Fruit fly (Drosophila melanogaster) whole organism, embryonic: ENCODE data around the gene CG10431.

ENCODE experiments used
- Abd-B ChIP-seq: fragments of 200-800 bp; sonication (Bioruptor generic); optimal IDR thresholded peaks from 2 replicates; lab custom pipeline; 2018; ENCODE audit warnings: missing biosample characterization, mild to moderate bottlenecking, missing genetic modification characterization, moderate library complexity
- Adf1 ChIP-seq: fragments of 200-800 bp; sonication (Bioruptor generic); IDR thresholded peaks from 2 replicates; pipeline ENCODE4 v1.3.6; 2022; ENCODE audit warnings: missing biosample characterization, missing genetic modification characterization
- Asciz ChIP-seq: fragments of 200-800 bp; sonication (Bioruptor generic); optimal IDR thresholded peaks from 2 replicates; lab custom pipeline; 2017; ENCODE audit warnings: missing biosample characterization, mild to moderate bottlenecking, missing genetic modification characterization, missing genetic modification reagents
- CG10147 ChIP-seq: fragments of 200-800 bp; sonication (Bioruptor generic); optimal IDR thresholded peaks from 2 replicates; lab custom pipeline; 2019; ENCODE audit warnings: missing biosample characterization, mild to moderate bottlenecking, missing genetic modification characterization, moderate library complexity
- CG10274 ChIP-seq: fragments of 200-800 bp; sonication (Bioruptor generic); optimal IDR thresholded peaks from 3 replicates; lab custom pipeline; 2017; ENCODE audit warnings: missing biosample characterization, mild to moderate bottlenecking, missing genetic modification characterization
- CG10565 ChIP-seq: fragments of 200-800 bp; sonication (Bioruptor generic); optimal IDR thresholded peaks from 3 replicates; lab custom pipeline; 2016; ENCODE audit warnings: missing biosample characterization, mild to moderate bottlenecking, missing genetic modification characterization
- CG10654 ChIP-seq: fragments of 200-800 bp; sonication (Bioruptor generic); optimal IDR thresholded peaks from 2 replicates; lab custom pipeline; 2016; ENCODE audit warnings: missing biosample characterization, missing genetic modification characterization
- CG13624 ChIP-seq: fragments of 200-800 bp; sonication (Bioruptor generic); optimal IDR thresholded peaks from 2 replicates; lab custom pipeline; 2016; ENCODE audit warnings: missing biosample characterization, missing genetic modification characterization
- CG15011 ChIP-seq: fragments of 200-800 bp; sonication (Bioruptor generic); optimal IDR thresholded peaks from 3 replicates; lab custom pipeline; 2018; ENCODE audit warnings: missing biosample characterization, mild to moderate bottlenecking, missing genetic modification characterization
- CG15514 ChIP-seq: fragments of 200-800 bp; sonication (Bioruptor generic); optimal IDR thresholded peaks from 3 replicates; lab custom pipeline; 2017; ENCODE audit warnings: missing biosample characterization, missing genetic modification characterization, mild to moderate bottlenecking, moderate library complexity, missing genetic modification reagents
- CG15696 ChIP-seq: fragments of 200-800 bp; sonication (Bioruptor generic); optimal IDR thresholded peaks from 2 replicates; lab custom pipeline; 2019; ENCODE audit warnings: missing biosample characterization, mild to moderate bottlenecking, missing genetic modification characterization, moderate library complexity
- CG17385 ChIP-seq: fragments of 200-800 bp; sonication (Bioruptor generic); optimal IDR thresholded peaks from 3 replicates; lab custom pipeline; 2018; ENCODE audit warnings: missing biosample characterization, mild to moderate bottlenecking, missing genetic modification characterization
- CG18476 ChIP-seq: fragments of 200-800 bp; sonication (Bioruptor generic); optimal IDR thresholded peaks from 2 replicates; lab custom pipeline; 2016; ENCODE audit warnings: missing biosample characterization, mild to moderate bottlenecking, missing genetic modification characterization
- CG2120 ChIP-seq: fragments of 200-800 bp; sonication (Bioruptor generic); optimal IDR thresholded peaks from 3 replicates; lab custom pipeline; 2016; ENCODE audit warnings: missing biosample characterization, missing genetic modification characterization
- CG3407 ChIP-seq: fragments of 200-800 bp; sonication (Bioruptor generic); optimal IDR thresholded peaks from 2 replicates; lab custom pipeline; 2018; ENCODE audit warnings: missing biosample characterization, mild to moderate bottlenecking, missing genetic modification characterization
- CG4730 ChIP-seq: fragments of 200-800 bp; sonication (Bioruptor generic); IDR thresholded peaks from 2 replicates; pipeline ENCODE4 v1.3.6; 2022; ENCODE audit warnings: missing biosample characterization, missing genetic modification characterization
- CG5245 ChIP-seq: fragments of 200-800 bp; sonication (Bioruptor generic); optimal IDR thresholded peaks from 3 replicates; lab custom pipeline; 2016; ENCODE audit warnings: missing biosample characterization, missing genetic modification characterization
- CG7372 ChIP-seq: fragments of 200-800 bp; sonication (Bioruptor generic); IDR thresholded peaks from 2 replicates; pipeline ENCODE4 v1.3.6; 2022; ENCODE audit warnings: missing biosample characterization, missing genetic modification characterization
- CG8290 ChIP-seq, 3 experiments: fragments of 200-800 bp; sonication (Bioruptor generic); optimal IDR thresholded peaks; 2 replicates each; lab custom pipeline; 2016 to 2019; ENCODE audit warnings: missing biosample characterization in 3 of 3, missing genetic modification characterization in 3 of 3, mild to moderate bottlenecking in 2 of 3, moderate library complexity in 1 of 3
- CG9215 ChIP-seq: fragments of 200-800 bp; sonication (Bioruptor generic); IDR thresholded peaks from 2 replicates; pipeline ENCODE4 v1.3.6; 2022; ENCODE audit warnings: missing biosample characterization, missing genetic modification characterization
- CG9609 ChIP-seq: fragments of 200-800 bp; sonication (Bioruptor generic); optimal IDR thresholded peaks from 3 replicates; lab custom pipeline; 2016; ENCODE audit warnings: missing biosample characterization, missing genetic modification characterization
- Chrac-16 ChIP-seq: fragments of 200-800 bp; sonication (Bioruptor generic); optimal IDR thresholded peaks from 3 replicates; lab custom pipeline; 2016; ENCODE audit warnings: missing biosample characterization, missing genetic modification characterization
- Ets65A ChIP-seq: fragments of 200-800 bp; sonication (Bioruptor generic); peaks from one replicate; lab custom pipeline; 2016; ENCODE audit warnings: missing biosample characterization, missing genetic modification characterization
- Fer3 ChIP-seq: fragments of 200-800 bp; sonication (Bioruptor generic); optimal IDR thresholded peaks from 2 replicates; lab custom pipeline; 2018; ENCODE audit warnings: missing biosample characterization, mild to moderate bottlenecking, missing genetic modification characterization, moderate library complexity
- HmgD ChIP-seq: fragments of 200-800 bp; sonication (Bioruptor generic); optimal IDR thresholded peaks from 3 replicates; lab custom pipeline; 2016; ENCODE audit warnings: missing biosample characterization, missing genetic modification characterization
- Hsf ChIP-seq: fragments of 200-800 bp; sonication (Bioruptor generic); optimal IDR thresholded peaks from 3 replicates; lab custom pipeline; 2016; ENCODE audit warnings: missing biosample characterization, missing genetic modification characterization
- MTF-1 ChIP-seq: fragments of 200-800 bp; sonication (Bioruptor generic); optimal IDR thresholded peaks from 2 replicates; lab custom pipeline; 2018; ENCODE audit warnings: missing biosample characterization, mild to moderate bottlenecking, missing genetic modification characterization, borderline replicate concordance
- Med ChIP-seq: fragments of 200-800 bp; sonication (Bioruptor generic); peaks from one replicate; lab custom pipeline; 2016; ENCODE audit warnings: missing biosample characterization, missing genetic modification characterization, mild to moderate bottlenecking, inconsistent platforms, moderate library complexity
- Poxn ChIP-seq: fragments of 200-800 bp; sonication (Bioruptor generic); IDR thresholded peaks from 2 replicates; pipeline ENCODE4 v1.3.6; 2022; ENCODE audit warnings: missing biosample characterization, missing genetic modification characterization
- Taf1 ChIP-seq: fragments of 200-800 bp; sonication (Bioruptor generic); IDR thresholded peaks from 2 replicates; pipeline ENCODE4 v1.3.6; 2022; ENCODE audit warnings: missing biosample characterization, missing genetic modification characterization
- YL-1 ChIP-seq: fragments of 200-800 bp; sonication (Bioruptor generic); optimal IDR thresholded peaks from 3 replicates; lab custom pipeline; 2017; ENCODE audit warnings: missing biosample characterization, mild to moderate bottlenecking, missing genetic modification characterization
- bbx ChIP-seq: fragments of 200-800 bp; sonication (Bioruptor generic); IDR thresholded peaks from 2 replicates; pipeline ENCODE4 v1.3.6; 2022; ENCODE audit warnings: missing biosample characterization, missing genetic modification characterization; ENCODE audit not compliant: partially characterized antibody
- bcd ChIP-seq: fragments of 200-800 bp; sonication (Bioruptor generic); optimal IDR thresholded peaks from 2 replicates; lab custom pipeline; 2017; ENCODE audit warnings: missing biosample characterization, mild to moderate bottlenecking, missing genetic modification characterization
- bowl ChIP-seq: fragments of 200-800 bp; sonication (Bioruptor generic); IDR thresholded peaks from 2 replicates; pipeline ENCODE4 v1.3.6; 2022; ENCODE audit warnings: missing biosample characterization, missing genetic modification characterization
- cwo ChIP-seq: fragments of 200-800 bp; sonication (Bioruptor generic); optimal IDR thresholded peaks from 3 replicates; lab custom pipeline; 2017; ENCODE audit warnings: missing biosample characterization, missing genetic modification characterization, mild to moderate bottlenecking, moderate library complexity, missing genetic modification reagents
- dpn ChIP-seq, 2 experiments: fragments of 200-800 bp; sonication (Bioruptor generic); optimal IDR thresholded peaks; 3 replicates each; lab custom pipeline; 2016; ENCODE audit warnings: missing biosample characterization in 2 of 2, missing genetic modification characterization in 2 of 2
- eyg ChIP-seq: fragments of 200-800 bp; sonication (Bioruptor generic); optimal IDR thresholded peaks from 3 replicates; lab custom pipeline; 2016; ENCODE audit warnings: missing biosample characterization, missing genetic modification characterization
- ftz-f1 ChIP-seq: fragments of 200-800 bp; sonication (Bioruptor generic); optimal IDR thresholded peaks from 2 replicates; lab custom pipeline; 2016; ENCODE audit warnings: missing biosample characterization, missing genetic modification characterization
- gce ChIP-seq: fragments of 200-800 bp; sonication (Bioruptor generic); IDR thresholded peaks from 3 replicates; pipeline ENCODE4 v1.3.6; 2022; ENCODE audit warnings: missing biosample characterization, missing genetic modification characterization
- lab ChIP-seq: fragments of 200-800 bp; sonication (Bioruptor generic); optimal IDR thresholded peaks from 3 replicates; lab custom pipeline; 2017; ENCODE audit warnings: missing biosample characterization, missing genetic modification characterization, mild to moderate bottlenecking, moderate library complexity, missing genetic modification reagents
- pan ChIP-seq, 4 experiments: fragments of >200 bp in 3 of 4; fragments of 200-800 bp in 1 of 4; sonication (Bioruptor generic) in 1 of 4; optimal IDR thresholded peaks in 3 of 4; IDR thresholded peaks in 1 of 4; 2 replicates each; pipeline versions ENCODE4 v1.3.6 to Lab custom; 2017 to 2022; ENCODE audit warnings: missing biosample characterization in 2 of 4, missing genetic modification characterization in 2 of 4, mixed read lengths in 1 of 4
- pho ChIP-seq: fragments of 200-800 bp; sonication (Bioruptor generic); optimal IDR thresholded peaks from 2 replicates; lab custom pipeline; 2016; ENCODE audit warnings: missing biosample characterization, missing genetic modification characterization
- pnt ChIP-seq: fragments of 200-800 bp; sonication (Bioruptor generic); optimal IDR thresholded peaks from 3 replicates; lab custom pipeline; 2016; ENCODE audit warnings: missing biosample characterization, missing genetic modification characterization
- rib ChIP-seq: fragments of 200-800 bp; sonication (Bioruptor generic); IDR thresholded peaks from 2 replicates; pipeline ENCODE4 v1.3.6; 2022; ENCODE audit warnings: missing biosample characterization, missing genetic modification characterization
- sob ChIP-seq: fragments of 200-800 bp; sonication (Bioruptor generic); IDR thresholded peaks from 2 replicates; pipeline ENCODE4 v1.3.6; 2022; ENCODE audit warnings: missing biosample characterization, missing genetic modification characterization
- tio ChIP-seq: fragments of 200-800 bp; sonication (Bioruptor generic); optimal IDR thresholded peaks from 2 replicates; lab custom pipeline; 2017; ENCODE audit warnings: missing biosample characterization, missing genetic modification characterization, inconsistent platforms
- tup ChIP-seq: fragments of 200-800 bp; sonication (Bioruptor generic); optimal IDR thresholded peaks from 2 replicates; lab custom pipeline; 2016; ENCODE audit warnings: missing biosample characterization, mild to moderate bottlenecking, missing genetic modification characterization, moderate library complexity
- twi ChIP-seq: fragments of 200-800 bp; optimal IDR thresholded peaks from 2 replicates; lab custom pipeline; 2019; ENCODE audit warnings: missing biosample characterization, mild to moderate bottlenecking, missing genetic modification characterization, moderate library complexity

The CG10431 gene

DNA sequence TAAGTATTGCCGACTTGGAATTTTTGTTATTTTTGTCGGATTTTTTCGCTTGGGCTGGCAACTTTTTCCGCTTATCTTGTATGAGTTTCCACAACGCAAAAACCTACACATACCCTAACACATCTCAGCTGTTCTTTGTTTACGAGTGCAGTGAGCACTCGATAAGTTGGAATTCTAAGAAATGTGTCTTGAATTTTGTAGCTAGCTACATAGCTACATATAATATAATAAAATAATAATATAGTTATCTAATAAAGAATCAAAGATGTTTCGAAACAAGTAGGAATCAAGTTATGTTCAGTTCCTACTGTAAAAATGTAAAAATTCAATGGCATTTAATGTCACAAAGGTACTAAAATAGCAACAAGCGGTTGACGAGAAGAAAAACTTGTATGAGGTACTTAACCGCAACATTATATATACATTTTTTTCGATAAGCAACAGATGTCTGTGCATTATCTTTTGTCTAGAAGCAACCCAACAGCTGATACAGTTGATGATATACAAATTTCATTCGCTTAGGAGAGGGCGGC is 17.3 kb upstream of the CG10431 start, which contains the start of gene Bhmt (continued):
- peak; percentile 33; the same call in 1 of the 2 replicates for TF ChIP-seq Taf1
- TF ChIP-seq twi (tag; lab: Kevin White, UChicago): peak; percentile 28
- TF ChIP-seq bbx (GFP tag; lab: Robert Waterston, UW): no peak
- TF ChIP-seq CG7372 (GFP tag; lab: Robert Waterston, UW): peak; percentile 40; the same call in 1 of the 2 replicates
- peak; percentile 52; the same call in 1 of the 2 replicates for TF ChIP-seq Adf1 (GFP tag; lab: Robert Waterston, UW)
- TF ChIP-seq YL-1 (GFP tag; lab: Kevin White, UChicago): peak; percentile 29
- TF ChIP-seq CG18476 (GFP tag; lab: Kevin White, UChicago): no peak
- TF ChIP-seq bcd: peak; percentile 62
- peak; percentile 24 for TF ChIP-seq tio
- TF ChIP-seq Poxn (GFP tag; lab: Robert Waterston, UW): 0 out of 2 replicates have a peak, but pooled peaks have one; percentile 23
- TF ChIP-seq sob: peak; percentile 70
- peak; percentile 62 for TF ChIP-seq CG17385 (GFP tag; lab: Kevin White, UChicago)
- peak; percentile 59 for TF ChIP-seq CG2120 (GFP tag; lab: Kevin White, UChicago)
- no peak for TF ChIP-seq CG10565 (GFP tag; lab: Kevin White, UChicago)
- TF ChIP-seq rib (GFP tag; lab: Robert Waterston, UW): peak; percentile 16; the same call in 1 of the 2 replicates
- peak; percentile 32 for TF ChIP-seq CG15696
- peak; percentile 44 for TF ChIP-seq Ets65A
- peak; percentile 11 for TF ChIP-seq CG15011
- no peak for TF ChIP-seq CG8290 (GFP tag; optimal IDR thresholded peaks at IDR 0.05; lab: Kevin White, UChicago)
- TF ChIP-seq CG8290 (tag; optimal IDR thresholded peaks at IDR 0.05; lab: Kevin White, UChicago): peak in 1 of 2 experiments; percentile 2
- peak; percentile 68 for TF ChIP-seq cwo
- peak; percentile 67 for TF ChIP-seq CG9215 (GFP tag; lab: Robert Waterston, UW)
- TF ChIP-seq CG10147 (GFP tag; lab: Kevin White, UChicago): peak; percentile 65
- TF ChIP-seq lab: peak; percentile 89
- peak; percentile 22 for TF ChIP-seq Chrac-16
- peak; percentile 27 for TF ChIP-seq MTF-1 (GFP tag; lab: Kevin White, UChicago)
- peak; percentile 34 for TF ChIP-seq Asciz (GFP tag; lab: Kevin White, UChicago)
- peak; percentile 72 for TF ChIP-seq CG15514 (GFP tag; lab: Kevin White, UChicago)
- TF ChIP-seq pho (GFP tag; lab: Kevin White, UChicago): no peak
- TF ChIP-seq Hsf (GFP tag; lab: Kevin White, UChicago): no peak
- TF ChIP-seq CG10654 (GFP tag; lab: Kevin White, UChicago): peak; percentile 52
- no peak for TF ChIP-seq ftz-f1 (GFP tag; lab: Kevin White, UChicago)
- TF ChIP-seq CG5245: no peak
- TF ChIP-seq CG4730: peak; percentile 42; the same call in 1 of the 2 replicates
- TF ChIP-seq bowl (GFP tag; lab: Robert Waterston, UW): peak; percentile 50; the same call in 1 of the 2 replicates
- no peak for TF ChIP-seq HmgD (GFP tag; lab: Kevin White, UChicago)
- TF ChIP-seq CG3407 (GFP tag; lab: Kevin White, UChicago): peak; percentile 8
- TF ChIP-seq CG13624 (GFP tag; lab: Kevin White, UChicago): peak; percentile 39
- no peak for TF ChIP-seq pan (optimal IDR thresholded peaks at IDR 0.05; lab: Kevin White, UChicago)
- TF ChIP-seq pan (GFP tag; optimal IDR thresholded peaks at IDR 0.05 in 1 of 2, IDR thresholded peaks at IDR 0.05 in 1 of 2): peak in 1 of 2 experiments; percentile 86
- peak; percentile 56 for TF ChIP-seq Abd-B
- TF ChIP-seq dpn (GFP tag; optimal IDR thresholded peaks at IDR 0.05; lab: Kevin White, UChicago): peak in 1 of 2 experiments; percentile 62
- TF ChIP-seq tup (GFP tag; lab: Kevin White, UChicago): no peak
- TF ChIP-seq gce: peak; percentile 13; the same call in 1 of the 3 replicates
- no peak for TF ChIP-seq CG9609 (GFP tag; lab: Kevin White, UChicago)
- TF ChIP-seq Fer3 (tag; lab: Kevin White, UChicago): peak; percentile 85
- peak; percentile 6 for TF ChIP-seq CG10274
- no peak for TF ChIP-seq pnt (GFP tag; lab: Kevin White, UChicago)
- TF ChIP-seq Med (GFP tag; lab: Kevin White, UChicago): peak; percentile 59
- TF ChIP-seq eyg (GFP tag; lab: Kevin White, UChicago): no peak
